Worm (Caenorhabditis elegans): ENCODE data around the gene dhs-27.
A peak's percentile ranks its signal among the peaks of the same experiment; 100 is the strongest.

The dhs-27 gene

ce11 chrX:3371264-3371663 is 43.2 kb downstream of the dhs-27 start (continued):
- TF ChIP-seq hlh-30 (tag; optimal IDR thresholded peaks at IDR 0.05; ENCODE audit: insufficient read depth) (peak; percentile 72), sdz-12 (GFP tag; optimal IDR thresholded peaks at IDR 0.05) (peak; percentile 84), nhr-41 (GFP tag; IDR thresholded peaks at IDR 0.05) (peak; percentile 89), hif-1 (tag; optimal IDR thresholded peaks at IDR 0.05) (peak in 1 of 2 experiments; percentile 30), dmd-8 (GFP tag; IDR thresholded peaks at IDR 0.05) (peak; percentile 92), gei-8 (GFP tag; optimal IDR thresholded peaks at IDR 0.05) (peak; percentile 81), mdl-1 (tag; optimal IDR thresholded peaks at IDR 0.05) (peak in 1 of 2 experiments; percentile 56), egl-27 (tag; optimal IDR thresholded peaks at IDR 0.05) (no peak), dve-1 (tag; optimal IDR thresholded peaks at IDR 0.05; ENCODE audit: insufficient read depth) (peak; percentile 56), ceh-82 (tag; optimal IDR thresholded peaks at IDR 0.05) (no peak), nhr-111 (GFP tag; optimal IDR thresholded peaks at IDR 0.05) (peak; percentile 66), nhr-11 (tag; optimal IDR thresholded peaks at IDR 0.05) (peak; percentile 33), T20F7.1 (GFP tag; optimal IDR thresholded peaks at IDR 0.05) (peak; percentile 16), madf-5 (GFP tag; IDR thresholded peaks at IDR 0.05) (peak; percentile 80 to 82; a peak in 2 of 4 replicates), nhr-102 (tag; optimal IDR thresholded peaks at IDR 0.05) (peak; percentile 77), ZK546.5 (tag; optimal IDR thresholded peaks at IDR 0.05) (no peak), rbr-2 (tag; optimal IDR thresholded peaks at IDR 0.05) (peak; percentile 79), dmd-9 (GFP tag; IDR thresholded peaks at IDR 0.05) (no peak; the same call in 1 of the 2 replicates), lin-39 (tag; optimal IDR thresholded peaks at IDR 0.05) (no peak), unc-62 (GFP tag; optimal IDR thresholded peaks at IDR 0.05 in 1 of 2) (no peak), unc-62 (tag; optimal IDR thresholded peaks at IDR 0.05) (no peak), lim-7 (GFP tag; IDR thresholded peaks at IDR 0.05) (peak; percentile 93), mxl-3 (GFP tag; optimal IDR thresholded peaks at IDR 0.05) (peak; percentile 66), snpc-1.2 (GFP tag; IDR thresholded peaks at IDR 0.05) (peak; percentile 89), zip-11 (GFP tag; IDR thresholded peaks at IDR 0.05) (peak; percentile 89), zfp-2 (tag; optimal IDR thresholded peaks at IDR 0.05) (no peak), spr-3 (GFP tag; optimal IDR thresholded peaks at IDR 0.05) (peak; percentile 73), ztf-7 (tag; optimal IDR thresholded peaks at IDR 0.05) (peak; percentile 55), tra-1 (GFP tag; IDR thresholded peaks at IDR 0.05) (peak; percentile 72; the same call in 1 of the 2 replicates), R02D3.7 (tag; optimal IDR thresholded peaks at IDR 0.05) (no peak), aha-1 (tag) (peak; percentile 99), dmd-6 (GFP tag; IDR thresholded peaks at IDR 0.05) (peak; percentile 76), lin-38 (GFP tag; IDR thresholded peaks at IDR 0.05) (no peak), jun-1 (tag; optimal IDR thresholded peaks at IDR 0.05) (peak; percentile 18), zip-2 (tag; optimal IDR thresholded peaks at IDR 0.05) (no peak), nhr-42 (GFP tag; IDR thresholded peaks at IDR 0.05) (peak; percentile 81), nhr-6 (tag; optimal IDR thresholded peaks at IDR 0.05) (no peak), ceh-20 (GFP tag; IDR thresholded peaks at IDR 0.05) (peak; percentile 81), ama-1 (optimal IDR thresholded peaks at IDR 0.05) (no peak), snpc-4 (tag; optimal IDR thresholded peaks at IDR 0.05) (no peak), spr-1 (tag; optimal IDR thresholded peaks at IDR 0.05) (peak; percentile 29), cey-2 (tag; optimal IDR thresholded peaks at IDR 0.05; ENCODE audit: borderline replicate concordance, insufficient read depth) (no peak), zfp-3 (GFP tag; conservative IDR thresholded peaks at IDR 0.05) (peak; percentile 65; the same call in 1 of the 2 replicates), lin-15B (tag; optimal IDR thresholded peaks at IDR 0.05) (no peak), lir-3 (tag; optimal IDR thresholded peaks at IDR 0.05) (peak; percentile 34), vab-7 (GFP tag; IDR thresholded peaks at IDR 0.05) (peak; percentile 93), daf-19 (GFP tag; conservative IDR thresholded peaks at IDR 0.05) (peak; percentile 93), daf-12 (tag; optimal IDR thresholded peaks at IDR 0.05) (no peak), ceh-28 (tag; optimal IDR thresholded peaks at IDR 0.05) (no peak), ces-1 (GFP tag; optimal IDR thresholded peaks at IDR 0.05) (no peak), arid-1 (GFP tag; conservative IDR thresholded peaks at IDR 0.05) (peak; percentile 94)

Data from whole organism, L4 larva.